Worm (Caenorhabditis elegans): ENCODE results near the gene ptr-18.

The ptr-18 gene

ce11 chrII:12918960-12919553, 46.3 kb upstream of the ptr-18 start, which contains the start of the genes F58G1.2 and wago-4 (continued):
- TF ChIP-seq nhr-27 (tag; optimal IDR thresholded peaks at IDR 0.05) (no peak), F55B11.4 (tag; optimal IDR thresholded peaks at IDR 0.05; ENCODE audit: borderline replicate concordance, insufficient read depth) (no peak), egl-44 (GFP tag; IDR thresholded peaks at IDR 0.05) (no peak), somi-1 (GFP tag; optimal IDR thresholded peaks at IDR 0.05) (no peak), lin-26 (GFP tag; IDR thresholded peaks at IDR 0.05) (no peak), ceh-79 (tag; optimal IDR thresholded peaks at IDR 0.05) (no peak), sptf-2 (GFP tag; optimal IDR thresholded peaks at IDR 0.05) (no peak), ztf-6 (GFP tag; IDR thresholded peaks at IDR 0.05) (no peak), rpc-1 (optimal IDR thresholded peaks at IDR 0.05) (no peak), rpc-1 (tag; optimal IDR thresholded peaks at IDR 0.05) (no peak), unc-62 (GFP tag; optimal IDR thresholded peaks at IDR 0.05) (no peak), lin-35 (GFP tag; optimal IDR thresholded peaks at IDR 0.05) (peak in 1 of 3 experiments; percentile 23), nhr-179 (tag; optimal IDR thresholded peaks at IDR 0.05) (no peak), pbrm-1 (GFP tag; IDR thresholded peaks at IDR 0.05) (no peak), rcor-1 (GFP tag; IDR thresholded peaks at IDR 0.05) (peak; percentile 51; the same call in 1 of the 2 replicates), die-1 (tag; optimal IDR thresholded peaks at IDR 0.05) (no peak), F22D6.2 (tag; optimal IDR thresholded peaks at IDR 0.05) (no peak), Y67H2A.10 (GFP tag; conservative IDR thresholded peaks at IDR 0.05) (no peak), aptf-2 (GFP tag; conservative IDR thresholded peaks at IDR 0.05) (no peak), egl-18 (GFP tag; IDR thresholded peaks at IDR 0.05) (no peak), B0336.3 (GFP tag; IDR thresholded peaks at IDR 0.05) (no peak), D2030.7 (GFP tag; IDR thresholded peaks at IDR 0.05) (peak; percentile 86), hlh-12 (tag; optimal IDR thresholded peaks at IDR 0.05) (no peak), ceh-100 (GFP tag; IDR thresholded peaks at IDR 0.05) (0 out of 2 replicates have a peak, but pooled peaks have one; percentile 13), pha-4 (tag; optimal IDR thresholded peaks at IDR 0.05) (no peak), attf-5 (GFP tag; optimal IDR thresholded peaks at IDR 0.05) (no peak), ccch-3 (GFP tag; optimal IDR thresholded peaks at IDR 0.05) (no peak), chd-7 (tag; optimal IDR thresholded peaks at IDR 0.05) (no peak), madf-3 (GFP tag; IDR thresholded peaks at IDR 0.05) (no peak), nhr-80 (tag; optimal IDR thresholded peaks at IDR 0.05) (no peak), fkh-3 (tag; optimal IDR thresholded peaks at IDR 0.05) (no peak), him-1 (tag; optimal IDR thresholded peaks at IDR 0.05) (no peak), F52B5.7 (tag; optimal IDR thresholded peaks at IDR 0.05) (no peak), ztf-3 (GFP tag; optimal IDR thresholded peaks at IDR 0.05) (no peak), lsy-27 (tag; optimal IDR thresholded peaks at IDR 0.05; ENCODE audit: borderline replicate concordance, insufficient read depth) (no peak), cebp-2 (GFP tag; IDR thresholded peaks at IDR 0.05) (no peak), snpc-3.4 (tag; optimal IDR thresholded peaks at IDR 0.05) (peak; percentile 79), mes-4 (tag; optimal IDR thresholded peaks at IDR 0.05) (no peak), F49E8.2 (tag; optimal IDR thresholded peaks at IDR 0.05; ENCODE audit: insufficient read depth) (peak; percentile 88), madf-10 (tag; optimal IDR thresholded peaks at IDR 0.05) (no peak)

- TF ChIP-seq B0336.3 (GFP tag; IDR thresholded peaks at IDR 0.05) (no peak), cebp-1 (GFP tag; IDR thresholded peaks at IDR 0.05) (no peak), cebp-1 (tag; optimal IDR thresholded peaks at IDR 0.05) (no peak), tbp1 (GFP tag; optimal IDR thresholded peaks at IDR 0.05) (no peak), ceh-100 (GFP tag; IDR thresholded peaks at IDR 0.05) (no peak), ceh-58 (GFP tag; IDR thresholded peaks at IDR 0.05) (no peak), fkh-3 (tag; optimal IDR thresholded peaks at IDR 0.05) (no peak), Y56A3A.18 (GFP tag; IDR thresholded peaks at IDR 0.05) (no peak), dpff-1 (tag; optimal IDR thresholded peaks at IDR 0.05) (no peak), nfya-2 (GFP tag; IDR thresholded peaks at IDR 0.05) (no peak), snpc-1.1 (tag; optimal IDR thresholded peaks at IDR 0.05; ENCODE audit: insufficient read depth) (no peak), aptf-2 (GFP tag; conservative IDR thresholded peaks at IDR 0.05) (no peak), lsl-1 (GFP tag; optimal IDR thresholded peaks at IDR 0.05) (no peak)
These were observed 43.9 kb upstream of the ptr-18 start for ce11 chrII:12921478-12921877.
